Worm (Caenorhabditis elegans): ENCODE measurements around the gene asp-3.

asp-3 gene

DNA sequence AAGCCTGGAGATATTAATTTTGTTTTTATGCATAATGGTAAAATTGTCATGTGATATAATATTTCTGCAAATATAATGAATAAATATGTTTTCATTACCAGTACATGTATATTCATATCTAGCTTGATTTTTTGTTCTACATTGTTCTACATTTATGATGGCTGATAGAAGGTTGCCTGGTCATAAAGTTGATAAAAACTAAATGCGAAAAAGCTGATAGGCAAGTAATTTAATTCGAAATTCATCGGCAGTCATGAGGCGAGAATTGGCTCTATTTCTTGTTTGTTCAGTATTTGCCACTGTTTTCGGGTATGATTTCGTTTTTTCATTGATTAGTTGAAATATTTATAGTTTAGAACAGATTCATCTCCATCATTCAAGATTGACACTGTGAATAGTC lies 6.7 kb upstream of the asp-3 start, which contains the start of gene bgal-2:
bgal-2 (plus strand) TSS at position 231 of the 400 bp plus-strand sequence.
- TF ChIP-seq unc-62 (GFP tag; optimal IDR thresholded peaks at IDR 0.05), result no peak

DNA sequence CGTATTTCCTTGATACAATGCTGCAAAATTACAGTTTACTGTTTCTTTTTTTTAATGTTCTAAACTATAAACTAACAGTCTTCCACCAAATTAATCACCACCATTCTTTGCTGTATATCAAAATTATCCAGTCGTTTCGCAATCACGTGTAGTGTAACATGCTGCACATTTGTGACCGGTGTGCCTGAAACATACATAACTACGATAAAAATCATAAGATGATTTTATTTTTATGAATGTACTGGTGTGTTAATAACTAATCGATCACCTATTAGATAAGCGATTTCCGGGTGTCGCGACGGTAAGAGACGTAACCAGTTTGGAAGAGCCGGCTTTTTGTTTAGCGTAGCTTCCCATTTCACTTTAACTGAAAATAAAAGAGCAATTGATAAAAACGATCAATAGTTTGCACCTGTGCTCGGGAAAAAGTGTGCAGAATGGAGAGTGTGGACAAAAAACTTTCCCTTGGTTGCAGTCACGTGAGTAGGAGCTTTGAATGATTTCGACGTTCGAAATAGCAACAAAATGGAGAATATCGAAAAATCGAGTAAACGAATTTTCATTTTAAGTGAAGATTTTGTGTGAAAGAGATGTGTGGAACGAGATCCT lies 1.8 kb upstream of the asp-3 start, which contains the start of gene sgca-1:
sgca-1 (minus strand) TSS at position 584 of the 609 bp plus-strand sequence.
- TF ChIP-seq unc-62 (GFP tag; optimal IDR thresholded peaks at IDR 0.05), result no peak

DNA sequence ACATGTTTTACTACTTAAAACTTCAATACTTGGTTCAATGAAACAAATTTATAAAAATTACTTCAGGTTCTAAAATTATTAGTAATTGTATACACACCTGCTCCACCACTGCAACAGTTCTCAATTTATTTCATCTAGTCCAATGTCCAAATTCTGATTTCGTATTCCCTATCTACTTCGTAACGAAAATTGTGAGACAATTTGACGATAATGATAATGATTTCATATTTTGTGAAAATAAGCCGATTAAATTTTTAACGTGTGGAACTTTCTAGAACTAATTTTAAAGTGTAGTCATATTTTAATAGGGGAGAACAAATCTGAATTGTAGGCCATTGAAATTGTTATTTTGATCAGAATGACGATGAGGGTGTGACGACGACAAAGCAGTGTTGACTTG lies 407 bp upstream of the asp-3 start:
- no peak for TF ChIP-seq unc-62 (GFP tag; optimal IDR thresholded peaks at IDR 0.05)

DNA sequence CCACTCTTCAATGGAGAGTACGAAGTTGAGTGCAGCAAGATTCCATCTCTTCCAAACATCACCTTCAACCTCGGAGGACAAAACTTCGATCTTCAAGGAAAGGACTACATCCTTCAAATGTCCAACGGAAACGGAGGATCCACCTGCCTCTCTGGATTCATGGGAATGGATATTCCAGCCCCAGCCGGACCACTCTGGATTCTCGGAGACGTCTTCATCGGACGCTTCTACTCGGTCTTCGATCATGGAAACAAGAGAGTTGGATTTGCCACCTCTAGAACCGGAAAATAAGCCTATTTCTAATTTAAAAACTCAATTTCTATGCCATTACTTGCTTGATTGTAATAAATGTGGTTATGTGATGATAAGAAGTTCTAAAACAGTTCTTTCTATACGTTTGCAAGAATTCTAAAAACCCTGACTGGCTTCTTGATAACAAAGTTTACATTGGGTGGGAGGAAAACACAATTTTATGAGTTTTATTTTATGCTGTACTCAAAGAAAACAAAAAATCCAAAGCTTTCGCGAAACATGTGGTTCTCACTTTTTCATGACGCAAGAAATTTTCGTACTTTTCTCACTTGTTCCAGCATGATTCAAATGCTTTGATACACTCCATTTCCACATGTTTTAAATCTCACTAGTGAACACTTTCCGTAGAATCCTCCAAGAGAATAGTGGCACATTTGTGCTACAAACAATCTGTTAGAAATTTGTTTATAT lies 1.6 kb downstream of the asp-3 start:
- TF ChIP-seq unc-62 (GFP tag; optimal IDR thresholded peaks at IDR 0.05), result no peak

DNA sequence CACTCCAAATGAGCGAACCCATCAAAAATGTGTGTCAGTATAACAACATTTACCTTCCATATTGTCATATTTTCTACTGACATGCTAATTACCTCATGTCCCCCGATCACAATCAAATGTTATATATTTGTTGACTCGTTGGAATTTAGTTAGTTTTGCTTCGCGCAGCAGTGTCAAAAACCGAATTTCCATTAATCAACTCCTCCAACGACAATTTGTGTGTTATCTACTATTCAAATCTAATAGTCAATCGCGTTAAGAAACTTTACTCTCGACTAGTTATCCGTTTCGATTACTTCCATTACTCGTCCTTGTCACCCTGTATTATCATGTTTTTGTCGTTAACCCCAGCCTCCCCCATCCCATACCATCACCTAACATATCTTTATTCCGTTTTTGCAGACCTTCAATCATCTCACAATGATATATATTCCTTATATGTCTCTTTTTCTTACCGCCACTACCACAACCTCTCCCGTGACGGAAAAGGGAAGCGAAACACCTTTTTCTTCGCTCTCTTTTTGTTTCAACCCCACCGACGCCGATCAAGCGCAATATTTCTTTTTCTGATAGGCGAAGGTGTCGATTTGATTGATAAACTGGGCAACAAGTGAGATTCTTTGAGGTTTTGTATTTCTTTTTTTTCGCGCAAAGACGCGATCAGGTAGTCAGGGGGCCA lies 5.1 kb downstream of the asp-3 start:
- no peak for TF ChIP-seq unc-62 (GFP tag; optimal IDR thresholded peaks at IDR 0.05)

DNA sequence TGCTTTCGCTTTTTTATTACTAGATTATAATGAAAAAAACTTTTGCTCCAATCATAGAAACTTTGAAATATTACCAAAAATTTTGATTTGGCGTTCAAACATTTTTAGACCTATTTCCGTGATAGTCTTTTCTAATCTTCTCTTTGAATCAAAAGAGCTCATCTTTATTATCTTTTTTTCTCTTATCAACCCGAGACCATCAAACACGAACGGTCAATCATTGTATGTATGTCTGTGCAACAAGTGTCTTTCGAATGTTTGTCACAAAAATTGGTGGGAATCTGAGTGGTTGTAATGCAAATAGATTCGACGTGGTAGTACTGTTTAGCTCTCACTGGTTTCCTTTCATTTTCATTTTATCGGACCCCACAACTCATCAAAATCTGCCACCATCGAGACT lies 8.9 kb downstream of the asp-3 start, which contains the start of gene M03A8.3:
M03A8.3 (plus strand) TSS at position 278 of the 400 bp plus-strand sequence.
- TF ChIP-seq unc-62 (GFP tag; optimal IDR thresholded peaks at IDR 0.05), result no peak

DNA sequence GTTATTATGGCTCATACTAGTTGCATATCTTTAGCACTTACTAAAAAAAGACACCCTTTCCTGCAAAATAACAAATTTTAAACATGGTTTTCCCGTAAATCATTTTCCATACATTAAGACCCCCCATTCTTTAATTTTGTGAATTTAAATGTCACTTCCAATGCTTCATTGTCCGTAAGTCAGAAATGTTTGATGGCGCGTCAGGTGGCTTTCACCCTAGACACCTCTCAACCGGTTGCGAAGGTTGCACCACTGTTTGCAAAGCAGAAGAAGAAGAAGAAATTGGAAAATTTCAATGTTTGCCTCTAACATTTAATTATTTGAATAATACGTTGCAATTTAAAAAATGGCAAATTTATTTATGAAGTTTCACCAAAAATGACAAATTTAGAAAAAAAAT lies 10.7 kb downstream of the asp-3 start:
- TF ChIP-seq unc-62 (GFP tag; optimal IDR thresholded peaks at IDR 0.05), result no peak

DNA sequence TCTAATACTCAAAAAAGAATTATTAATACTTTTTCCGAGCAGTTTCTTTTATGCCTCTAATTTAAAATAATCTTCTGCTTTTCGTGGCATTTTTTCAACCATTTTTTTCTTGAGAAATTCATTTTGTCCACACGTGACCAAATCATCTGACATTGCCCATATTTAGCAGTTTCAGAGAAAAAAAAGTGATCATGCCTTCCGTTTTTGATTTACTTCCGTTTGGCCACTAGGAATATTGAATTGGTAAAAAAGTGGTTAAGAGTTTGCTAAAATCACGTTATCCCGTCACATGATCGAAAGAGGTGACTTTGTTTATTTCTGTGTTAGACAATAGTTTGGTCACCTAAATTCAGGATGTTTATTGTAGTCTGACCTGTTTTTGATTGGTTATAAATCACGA lies 13.5 kb downstream of the asp-3 start:
- no peak for TF ChIP-seq unc-62 (GFP tag; optimal IDR thresholded peaks at IDR 0.05)

DNA sequence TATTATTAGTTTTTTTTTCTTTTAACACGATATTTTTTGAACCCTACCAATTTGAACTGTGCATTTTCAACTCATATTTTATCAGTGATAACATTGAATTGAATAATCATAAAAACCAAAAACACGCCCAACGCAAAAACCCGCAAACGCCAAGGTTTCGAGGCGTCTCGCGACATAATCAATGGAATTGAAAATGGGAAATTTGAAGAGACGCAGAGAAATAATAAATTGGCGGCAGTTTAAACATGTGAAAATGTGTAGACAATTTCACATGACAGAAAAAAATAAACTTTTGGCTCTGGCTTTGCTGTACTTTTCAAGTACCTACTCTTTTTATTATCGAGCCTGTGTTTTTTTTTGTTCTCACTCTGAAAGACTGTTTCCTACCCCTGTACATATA lies 14.0 kb downstream of the asp-3 start:
- no peak for TF ChIP-seq unc-62 (GFP tag; optimal IDR thresholded peaks at IDR 0.05)

DNA sequence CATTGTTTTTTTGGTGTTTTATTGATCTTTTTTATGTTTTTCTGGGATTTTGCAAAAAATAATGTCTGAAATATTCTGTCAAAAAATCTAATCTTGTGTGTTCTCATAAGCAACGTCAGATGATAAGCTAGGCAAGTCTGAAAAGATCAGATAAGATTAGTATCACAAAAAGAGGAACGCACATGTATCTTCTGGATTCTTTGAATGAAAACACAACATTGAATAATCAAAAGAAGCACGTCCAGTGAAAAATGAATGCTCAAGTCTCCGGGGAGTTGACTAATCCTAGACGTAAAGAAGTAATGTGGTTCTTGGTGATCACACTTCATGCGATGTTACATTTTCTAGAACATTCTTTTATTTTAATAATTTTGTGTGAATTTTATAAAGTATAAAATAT lies 14.6 kb downstream of the asp-3 start:
- no peak for TF ChIP-seq unc-62 (GFP tag; optimal IDR thresholded peaks at IDR 0.05)

DNA sequence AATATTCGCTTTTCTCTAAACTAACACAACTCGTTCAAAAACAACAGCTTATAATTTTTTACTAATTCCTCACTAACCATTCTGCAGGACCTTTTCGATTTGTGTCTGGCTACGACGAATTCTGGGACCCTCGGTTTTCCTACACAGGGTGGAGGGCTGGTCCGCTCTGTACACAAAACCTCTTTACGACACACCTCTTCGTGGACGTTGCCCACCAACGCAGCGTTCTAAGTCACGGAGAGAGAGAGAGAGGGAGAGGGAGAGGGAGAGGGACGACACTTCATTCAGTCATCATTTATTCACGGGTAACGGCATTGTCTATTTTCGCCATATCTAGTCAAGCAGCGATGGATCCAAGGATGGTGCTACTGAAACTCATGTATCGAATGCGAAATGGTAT lies 15.6 kb downstream of the asp-3 start, which contains the start of gene atg-2:
atg-2 (plus strand) TSS at position 301 of the 400 bp plus-strand sequence.
- TF ChIP-seq unc-62 (GFP tag; optimal IDR thresholded peaks at IDR 0.05), result no peak

DNA sequence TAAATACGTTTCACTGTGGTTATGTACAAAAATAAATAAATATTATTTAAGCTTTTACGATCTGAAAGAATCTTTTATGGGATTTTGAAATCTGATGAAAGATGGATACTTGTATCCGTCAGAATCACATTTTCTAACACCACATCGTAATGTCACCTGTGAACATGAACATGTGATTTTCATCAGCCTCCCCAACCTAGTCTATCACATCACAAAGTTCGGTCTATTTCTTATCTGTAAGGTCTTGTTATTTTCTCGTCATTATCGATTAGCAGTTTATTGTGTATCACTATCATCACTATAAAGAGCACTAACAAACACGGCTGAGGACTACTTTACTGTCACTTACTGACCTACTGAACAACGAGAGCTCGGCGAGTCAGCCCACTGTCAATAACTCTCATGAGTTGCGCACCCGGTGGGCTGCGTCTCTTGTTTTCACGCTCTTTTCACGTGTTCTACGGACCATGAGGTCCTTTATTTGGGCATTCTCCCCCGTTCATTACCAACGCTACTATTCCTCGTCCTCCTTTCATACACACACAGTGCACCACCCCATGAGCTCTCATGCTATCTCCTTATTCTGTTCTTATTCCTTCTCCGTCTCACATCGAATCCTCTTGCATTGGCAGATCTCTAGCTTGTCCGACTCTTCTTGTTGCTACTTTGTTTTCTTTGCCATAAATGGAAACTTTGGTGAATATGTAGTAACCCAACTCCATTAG lies 16.4 kb downstream of the asp-3 start:
- no peak for TF ChIP-seq unc-62 (GFP tag; optimal IDR thresholded peaks at IDR 0.05)

DNA sequence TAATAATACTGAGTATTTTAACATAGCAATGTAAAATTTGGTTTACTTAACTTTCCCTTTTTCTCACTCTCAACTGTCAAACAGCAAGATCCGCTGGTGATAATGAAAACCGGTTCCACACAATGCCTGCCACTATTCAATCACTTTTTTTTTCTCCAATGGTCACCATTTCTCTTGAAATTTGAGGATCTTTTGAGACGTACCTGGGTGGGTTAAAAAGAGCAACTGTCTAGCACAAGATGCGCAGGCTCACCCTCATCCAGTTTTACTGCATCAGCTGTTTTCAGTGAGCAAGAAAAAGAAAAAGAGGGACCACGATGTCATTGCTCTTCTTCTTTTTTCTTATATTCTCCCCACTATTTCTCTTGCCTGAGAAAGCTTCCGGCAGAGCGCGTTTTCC lies 17.4 kb downstream of the asp-3 start:
- TF ChIP-seq unc-62 (GFP tag; optimal IDR thresholded peaks at IDR 0.05), result no peak

DNA sequence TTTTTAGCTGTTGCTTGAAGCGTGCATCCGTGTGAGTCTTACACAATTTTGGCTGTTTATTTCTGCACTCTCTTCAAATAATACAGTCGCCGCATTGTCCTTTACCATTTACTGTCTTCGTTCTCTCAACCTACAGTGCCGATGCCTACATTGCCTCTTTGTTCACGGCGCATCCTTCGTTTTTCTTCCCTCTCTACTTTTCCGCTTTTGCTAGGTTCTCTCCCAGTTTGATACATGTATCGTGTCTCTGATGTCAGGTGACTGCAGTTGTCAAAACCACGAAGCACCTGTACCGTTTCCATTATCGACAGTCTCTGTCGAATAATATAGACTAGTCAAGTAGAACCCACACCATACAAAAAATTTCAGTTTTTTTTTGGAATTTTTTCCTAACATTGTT lies 17.8 kb downstream of the asp-3 start:
- no peak for TF ChIP-seq unc-62 (GFP tag; optimal IDR thresholded peaks at IDR 0.05)

DNA sequence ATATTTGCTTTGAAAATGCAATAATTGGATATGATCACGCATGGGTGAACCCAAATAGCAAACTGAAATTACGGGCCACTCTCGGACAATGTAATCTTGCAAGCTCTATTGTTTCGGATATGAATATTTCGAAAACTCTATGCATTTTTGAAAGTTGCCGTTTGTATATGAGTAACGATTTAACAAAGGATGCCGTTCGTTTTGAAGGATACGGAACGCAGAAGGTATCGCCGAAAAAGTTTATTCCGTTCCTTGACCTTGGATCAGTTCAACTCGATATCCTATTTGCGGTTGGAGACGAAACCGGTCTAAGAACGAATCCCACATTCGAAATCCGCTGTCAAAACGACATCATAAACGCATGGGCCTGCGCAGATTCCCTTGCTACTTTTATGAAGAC lies 22.2 kb downstream of the asp-3 start:
- TF ChIP-seq unc-62 (GFP tag; optimal IDR thresholded peaks at IDR 0.05), result no peak

DNA sequence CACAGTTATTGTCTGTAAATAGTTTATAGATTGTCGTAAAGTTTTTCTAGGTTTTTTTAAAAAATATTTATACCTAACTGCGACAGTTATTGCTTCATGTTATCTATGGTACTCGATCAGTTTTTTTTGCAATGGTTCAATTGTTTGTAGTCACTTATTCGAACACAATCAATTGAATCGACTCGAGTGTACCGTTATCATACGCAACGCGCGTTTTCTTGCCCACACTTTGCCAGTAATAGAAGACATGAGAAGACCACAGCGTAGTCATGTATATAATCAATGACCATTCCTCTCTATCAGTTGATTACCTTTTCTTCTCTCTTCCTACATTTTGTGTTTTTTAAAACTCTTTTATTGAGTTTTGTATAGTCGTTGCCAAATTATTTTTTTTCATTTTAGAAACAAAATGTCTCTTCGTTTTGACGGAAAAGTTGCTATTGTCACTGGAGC lies 27.2 kb downstream of the asp-3 start, which contains the start of gene dhs-28:
dhs-28 (plus strand) TSS at position 403 of the 453 bp plus-strand sequence.
- TF ChIP-seq unc-62 (GFP tag; optimal IDR thresholded peaks at IDR 0.05), result no peak
